Fruit fly (Drosophila melanogaster) whole organism, prepupa: ENCODE results near the gene CG15717.
A peak's percentile ranks its signal among the peaks of the same experiment; 100 is the strongest.

Experiments
- CG10631 ChIP-seq: fragments of 200-800 bp; sonication (Bioruptor generic); optimal IDR thresholded peaks from 2 replicates; lab custom pipeline; 2016; ENCODE audit warnings: missing biosample characterization, missing genetic modification characterization
- CG11294 ChIP-seq: fragments of 200-800 bp; sonication (Bioruptor generic); IDR thresholded peaks from 2 replicates; pipeline ENCODE4 v1.3.6; 2022; ENCODE audit warnings: missing biosample characterization, missing genetic modification characterization
- CG11762 ChIP-seq: fragments of 200-800 bp; sonication (Bioruptor generic); optimal IDR thresholded peaks from 3 replicates; lab custom pipeline; 2016; ENCODE audit warnings: missing biosample characterization, missing genetic modification characterization; ENCODE audit not compliant: insufficient read depth
- CG11902 ChIP-seq: fragments of 200-800 bp; sonication (Bioruptor generic); optimal IDR thresholded peaks from 3 replicates; lab custom pipeline; 2016; ENCODE audit warnings: missing biosample characterization, missing genetic modification characterization
- CG15336 ChIP-seq: fragments of 200-800 bp; sonication (Bioruptor generic); IDR thresholded peaks from 2 replicates; pipeline ENCODE4 v1.3.6; 2022; ENCODE audit warnings: missing biosample characterization, missing genetic modification characterization
- CG1621 ChIP-seq: fragments of 200-800 bp; sonication (Bioruptor generic); optimal IDR thresholded peaks from 3 replicates; lab custom pipeline; 2018; ENCODE audit warnings: missing biosample characterization, mild to moderate bottlenecking, missing genetic modification characterization
- CG16779 ChIP-seq: fragments of 200-800 bp; sonication (Bioruptor generic); optimal IDR thresholded peaks from 3 replicates; lab custom pipeline; 2017; ENCODE audit warnings: missing biosample characterization, mild to moderate bottlenecking, missing genetic modification characterization
- CG31627 ChIP-seq: fragments of 200-800 bp; sonication (Bioruptor generic); optimal IDR thresholded peaks from 3 replicates; lab custom pipeline; 2016; ENCODE audit warnings: missing biosample characterization, missing genetic modification characterization
- CG32006 ChIP-seq: fragments of 200-800 bp; sonication (Bioruptor generic); optimal IDR thresholded peaks from 3 replicates; lab custom pipeline; 2017; ENCODE audit warnings: missing biosample characterization, mild to moderate bottlenecking, missing genetic modification characterization
- CG34406 ChIP-seq: fragments of 200-800 bp; sonication (Bioruptor generic); optimal IDR thresholded peaks from 3 replicates; lab custom pipeline; 2016; ENCODE audit warnings: missing biosample characterization, missing genetic modification characterization
- CG3919 ChIP-seq: fragments of 200-800 bp; sonication (Bioruptor generic); optimal IDR thresholded peaks from 3 replicates; lab custom pipeline; 2016; ENCODE audit warnings: missing biosample characterization, missing genetic modification characterization
- CG4318 ChIP-seq: fragments of 200-800 bp; sonication (Bioruptor generic); optimal IDR thresholded peaks from 3 replicates; lab custom pipeline; 2017; ENCODE audit warnings: missing biosample characterization, mild to moderate bottlenecking, missing genetic modification characterization
- CG6163 ChIP-seq: fragments of 200-800 bp; sonication (Bioruptor generic); IDR thresholded peaks from 3 replicates; pipeline ENCODE4 v1.3.6; 2022; ENCODE audit warnings: missing biosample characterization, missing genetic modification characterization
- CG6276 ChIP-seq: fragments of 200-800 bp; sonication (Bioruptor generic); optimal IDR thresholded peaks from 2 replicates; lab custom pipeline; 2017; ENCODE audit warnings: missing biosample characterization, mild to moderate bottlenecking, missing genetic modification characterization
- CG6792 ChIP-seq: fragments of 200-800 bp; sonication (Bioruptor generic); optimal IDR thresholded peaks from 3 replicates; lab custom pipeline; 2016; ENCODE audit warnings: missing biosample characterization, missing genetic modification characterization
- CG6808 ChIP-seq: fragments of 200-800 bp; sonication (Bioruptor generic); optimal IDR thresholded peaks from 3 replicates; lab custom pipeline; 2017; ENCODE audit warnings: missing biosample characterization, missing genetic modification characterization, mild to moderate bottlenecking, moderate library complexity, missing genetic modification reagents
- CG6854 ChIP-seq: fragments of 200-800 bp; sonication (Bioruptor generic); optimal IDR thresholded peaks from 2 replicates; lab custom pipeline; 2017; ENCODE audit warnings: missing biosample characterization, mild to moderate bottlenecking, missing genetic modification characterization
- CG7368 ChIP-seq: fragments of 200-800 bp; sonication (Bioruptor generic); optimal IDR thresholded peaks from 3 replicates; lab custom pipeline; 2016; ENCODE audit warnings: missing biosample characterization, missing genetic modification characterization
- CG8119 ChIP-seq: fragments of 200-800 bp; sonication (Bioruptor generic); IDR thresholded peaks from 3 replicates; pipeline ENCODE4 v1.3.6; 2022; ENCODE audit warnings: missing biosample characterization, missing genetic modification characterization
- CG8319 ChIP-seq: fragments of 200-800 bp; sonication (Bioruptor generic); optimal IDR thresholded peaks from 3 replicates; lab custom pipeline; 2016; ENCODE audit warnings: missing biosample characterization, missing genetic modification characterization
- CG8632 ChIP-seq: fragments of 200-800 bp; sonication (Bioruptor generic); optimal IDR thresholded peaks from 3 replicates; lab custom pipeline; 2016; ENCODE audit warnings: missing biosample characterization, missing genetic modification characterization
- Eip78C ChIP-seq: fragments of 200-800 bp; sonication (Bioruptor generic); peaks from one replicate; lab custom pipeline; 2016; ENCODE audit warnings: missing biosample characterization, missing genetic modification characterization
- Gug ChIP-seq: fragments of 200-800 bp; sonication (Bioruptor generic); IDR thresholded peaks from 2 replicates; pipeline ENCODE4 v1.3.6; 2022; ENCODE audit warnings: missing biosample characterization, missing genetic modification characterization
- Lpt ChIP-seq: fragments of 200-800 bp; sonication (Bioruptor generic); optimal IDR thresholded peaks from 3 replicates; lab custom pipeline; 2016; ENCODE audit warnings: missing biosample characterization, missing genetic modification characterization
- Smox ChIP-seq: fragments of 200-800 bp; sonication (Bioruptor generic); optimal IDR thresholded peaks from 3 replicates; lab custom pipeline; 2016; ENCODE audit warnings: missing biosample characterization, missing genetic modification characterization
- Sox102F ChIP-seq: fragments of 200-800 bp; sonication (Bioruptor generic); optimal IDR thresholded peaks from 2 replicates; lab custom pipeline; 2016; ENCODE audit warnings: missing biosample characterization, mild to moderate bottlenecking, missing genetic modification characterization
- Sox14 ChIP-seq: fragments of 200-800 bp; sonication (Bioruptor generic); optimal IDR thresholded peaks from 3 replicates; lab custom pipeline; 2016; ENCODE audit warnings: missing biosample characterization, missing genetic modification characterization
- achi ChIP-seq: fragments of 200-800 bp; sonication (Bioruptor generic); optimal IDR thresholded peaks from 3 replicates; lab custom pipeline; 2016; ENCODE audit warnings: missing biosample characterization, missing genetic modification characterization
- cyc ChIP-seq: fragments of 200-800 bp; sonication (Bioruptor generic); optimal IDR thresholded peaks from 3 replicates; lab custom pipeline; 2016; ENCODE audit warnings: missing biosample characterization, missing genetic modification characterization
- dac ChIP-seq: fragments of 200-800 bp; sonication (Bioruptor generic); optimal IDR thresholded peaks from 2 replicates; lab custom pipeline; 2017; ENCODE audit warnings: missing biosample characterization, mild to moderate bottlenecking, missing genetic modification characterization
- dsx ChIP-seq: fragments of 200-800 bp; optimal IDR thresholded peaks from 3 replicates; lab custom pipeline; 2019; ENCODE audit warnings: missing biosample characterization, mild to moderate bottlenecking, missing genetic modification characterization, moderate library complexity; ENCODE audit not compliant: poor library complexity, severe bottlenecking
- esn ChIP-seq: fragments of 200-800 bp; sonication (Bioruptor generic); optimal IDR thresholded peaks from 2 replicates; lab custom pipeline; 2016; ENCODE audit warnings: missing biosample characterization, mild to moderate bottlenecking, missing genetic modification characterization, moderate library complexity
- fd59A ChIP-seq: fragments of 200-800 bp; sonication (Bioruptor generic); optimal IDR thresholded peaks from 2 replicates; lab custom pipeline; 2017; ENCODE audit warnings: missing biosample characterization, mild to moderate bottlenecking, missing genetic modification characterization, missing genetic modification reagents
- fd85E ChIP-seq: fragments of 200-800 bp; sonication (Bioruptor generic); optimal IDR thresholded peaks from 3 replicates; lab custom pipeline; 2016; ENCODE audit warnings: missing biosample characterization, missing genetic modification characterization
- fkh ChIP-seq: fragments of 200-800 bp; sonication (Bioruptor generic); optimal IDR thresholded peaks from 3 replicates; lab custom pipeline; 2017; ENCODE audit warnings: missing biosample characterization, mild to moderate bottlenecking, missing genetic modification characterization, moderate library complexity
- net ChIP-seq: fragments of 200-800 bp; sonication (Bioruptor generic); optimal IDR thresholded peaks from 3 replicates; lab custom pipeline; 2016; ENCODE audit warnings: missing biosample characterization, missing genetic modification characterization
- pdm3 ChIP-seq: fragments of 200-800 bp; sonication (Bioruptor generic); optimal IDR thresholded peaks from 3 replicates; lab custom pipeline; 2016; ENCODE audit warnings: missing biosample characterization, missing genetic modification characterization
- salr ChIP-seq, 2 experiments: fragments of 200-800 bp; sonication (Bioruptor generic); optimal IDR thresholded peaks; 3 replicates each; lab custom pipeline; 2016 to 2018; ENCODE audit warnings: missing biosample characterization in 2 of 2, missing genetic modification characterization in 2 of 2, mild to moderate bottlenecking in 1 of 2
- ss ChIP-seq, 2 experiments: fragments of 200-800 bp; sonication (Bioruptor generic); optimal IDR thresholded peaks; 2 replicates in 1 of 2; 3 replicates in 1 of 2; lab custom pipeline; 2017 to 2018; ENCODE audit warnings: mild to moderate bottlenecking in 2 of 2, missing biosample characterization in 2 of 2, missing genetic modification characterization in 2 of 2, moderate library complexity in 1 of 2

CG15717 gene

dm6 chrX:13088025-13088805, 40.5 kb upstream of the CG15717 start (continued):
- TF ChIP-seq salr (GFP tag; optimal IDR thresholded peaks at IDR 0.05; lab: Kevin White, UChicago) (no peak), CG4318 (GFP tag; lab: Kevin White, UChicago) (peak; percentile 33), CG11902 (GFP tag; lab: Kevin White, UChicago) (no peak), Gug (GFP tag; lab: Robert Waterston, UW) (no peak), net (GFP tag; lab: Kevin White, UChicago) (no peak), CG6276 (no peak), achi (GFP tag; lab: Kevin White, UChicago) (no peak), CG8319 (no peak), CG6808 (GFP tag; lab: Kevin White, UChicago) (no peak), CG6792 (no peak), CG31627 (GFP tag; lab: Kevin White, UChicago) (no peak), fd85E (no peak), CG11762 (GFP tag; lab: Kevin White, UChicago) (no peak), dac (GFP tag; lab: Kevin White, UChicago) (no peak), esn (GFP tag; lab: Kevin White, UChicago) (peak; percentile 19), pdm3 (GFP tag; lab: Kevin White, UChicago) (no peak), Sox14 (GFP tag; lab: Kevin White, UChicago) (no peak), CG1621 (tag; lab: Kevin White, UChicago) (no peak), cyc (peak; percentile 23), CG16779 (no peak), CG11294 (GFP tag; lab: Robert Waterston, UW) (no peak), Sox102F (no peak), Eip78C (peak; percentile 59), Smox (GFP tag; lab: Kevin White, UChicago) (no peak), CG15336 (GFP tag; lab: Robert Waterston, UW) (no peak), CG34406 (GFP tag; lab: Kevin White, UChicago) (no peak), CG6163 (GFP tag; lab: Robert Waterston, UW) (no peak)

dm6 chrX:13089375-13089774, 39.4 kb upstream of the CG15717 start:
- TF ChIP-seq CG7368: no peak
- TF ChIP-seq CG6808 (GFP tag; lab: Kevin White, UChicago): no peak
- TF ChIP-seq Eip78C: peak; percentile 7
- TF ChIP-seq CG10631 (GFP tag; lab: Kevin White, UChicago): no peak
- no peak for TF ChIP-seq Sox14 (GFP tag; lab: Kevin White, UChicago)
- no peak for TF ChIP-seq CG31627 (GFP tag; lab: Kevin White, UChicago)
- TF ChIP-seq CG6792: no peak

dm6 chrX:13089920-13090655, 38.7 kb upstream of the CG15717 start, which contains the start of gene hep:
Gene hep, minus strand, starts transcription at chrX:13090434.
- TF ChIP-seq CG32006 (GFP tag; lab: Kevin White, UChicago): peak; percentile 35
- peak; percentile 28; the same call in 1 of the 2 replicates for TF ChIP-seq CG15336 (GFP tag; lab: Robert Waterston, UW)
- TF ChIP-seq CG8119 (GFP tag; lab: Robert Waterston, UW): peak; percentile 52; the same call in 2 of the 3 replicates
- TF ChIP-seq fd59A (GFP tag; lab: Kevin White, UChicago): peak; percentile 1
- peak; percentile 30 for TF ChIP-seq CG8632 (GFP tag; lab: Kevin White, UChicago)
- TF ChIP-seq CG11902 (GFP tag; lab: Kevin White, UChicago): no peak
- peak; percentile 5 for TF ChIP-seq Sox14 (GFP tag; lab: Kevin White, UChicago)
- peak; percentile 16 to 50 for TF ChIP-seq ss (GFP tag; optimal IDR thresholded peaks at IDR 0.05; lab: Kevin White, UChicago)
- peak; percentile 42 for TF ChIP-seq CG6276
- TF ChIP-seq dsx (GFP tag; lab: Kevin White, UChicago): peak; percentile 7
- peak; percentile 19 for TF ChIP-seq Lpt
- peak; percentile 63 for TF ChIP-seq Eip78C
- TF ChIP-seq CG6854: peak; percentile 29
- peak; percentile 36 for TF ChIP-seq CG3919 (GFP tag; lab: Kevin White, UChicago)
- TF ChIP-seq Smox (GFP tag; lab: Kevin White, UChicago): no peak
- TF ChIP-seq fkh: peak; percentile 69
- TF ChIP-seq CG1621 (tag; lab: Kevin White, UChicago): no peak
- TF ChIP-seq Sox102F: no peak
